Fruit fly (Drosophila melanogaster) whole organism, embryonic: ENCODE data around the gene pygo.

ENCODE experiments used
- Awh ChIP-seq: fragments of 200-800 bp; sonication (Bioruptor generic); IDR thresholded peaks from 2 replicates; pipeline ENCODE4, ENCODE4 v1.3.6; 2022; ENCODE audit warnings: missing biosample characterization, missing genetic modification characterization
- B-H1 ChIP-seq: fragments of 200-800 bp; sonication (Bioruptor generic); IDR thresholded peaks from 3 replicates; pipeline ENCODE4 v1.3.6; 2022; ENCODE audit warnings: missing biosample characterization, missing genetic modification characterization
- CG11723 ChIP-seq: fragments of 200-800 bp; sonication (Bioruptor generic); optimal IDR thresholded peaks from 2 replicates; lab custom pipeline; 2017; ENCODE audit warnings: missing biosample characterization, mild to moderate bottlenecking, missing genetic modification characterization
- CG12299 ChIP-seq: fragments of 200-800 bp; sonication (Bioruptor generic); optimal IDR thresholded peaks from 2 replicates; lab custom pipeline; 2018; ENCODE audit warnings: missing biosample characterization, mild to moderate bottlenecking, missing genetic modification characterization
- CG12391 ChIP-seq: fragments of 200-800 bp; sonication (Bioruptor generic); optimal IDR thresholded peaks from 3 replicates; lab custom pipeline; 2018; ENCODE audit warnings: missing biosample characterization, mild to moderate bottlenecking, missing genetic modification characterization, moderate library complexity
- CG14667 ChIP-seq: fragments of 200-800 bp; sonication (Bioruptor generic); IDR thresholded peaks from 2 replicates; pipeline ENCODE4 v1.3.6; 2022; ENCODE audit warnings: missing biosample characterization, missing genetic modification characterization
- CG17186 ChIP-seq: fragments of 200-800 bp; sonication (Bioruptor generic); optimal IDR thresholded peaks from 3 replicates; lab custom pipeline; 2017; ENCODE audit warnings: missing biosample characterization, missing genetic modification reagents, missing genetic modification characterization
- CG17328 ChIP-seq: fragments of 200-800 bp; sonication (Bioruptor generic); IDR thresholded peaks from 2 replicates; pipeline ENCODE4 v1.3.6; 2022; ENCODE audit warnings: missing biosample characterization, missing genetic modification characterization
- CG17385 ChIP-seq: fragments of 200-800 bp; sonication (Bioruptor generic); optimal IDR thresholded peaks from 3 replicates; lab custom pipeline; 2018; ENCODE audit warnings: missing biosample characterization, mild to moderate bottlenecking, missing genetic modification characterization
- CG17829 ChIP-seq: fragments of 200-800 bp; optimal IDR thresholded peaks from 2 replicates; lab custom pipeline; 2019; ENCODE audit warnings: missing biosample characterization, mild to moderate bottlenecking, missing genetic modification characterization, moderate library complexity
- CG18619 ChIP-seq: fragments of 200-800 bp; sonication (Bioruptor generic); optimal IDR thresholded peaks from 3 replicates; lab custom pipeline; 2017; ENCODE audit warnings: missing biosample characterization, mild to moderate bottlenecking, missing genetic modification characterization
- CG2120 ChIP-seq: fragments of 200-800 bp; sonication (Bioruptor generic); optimal IDR thresholded peaks from 3 replicates; lab custom pipeline; 2016; ENCODE audit warnings: missing biosample characterization, missing genetic modification characterization
- CG2875 ChIP-seq: fragments of 200-800 bp; sonication (Bioruptor generic); optimal IDR thresholded peaks from 2 replicates; lab custom pipeline; 2017; ENCODE audit warnings: missing biosample characterization, mild to moderate bottlenecking, missing genetic modification characterization, missing genetic modification reagents
- CG3065 ChIP-seq: fragments of 200-800 bp; sonication (Bioruptor generic); optimal IDR thresholded peaks from 2 replicates; lab custom pipeline; 2016; ENCODE audit warnings: missing biosample characterization, missing genetic modification characterization
- CG3163 ChIP-seq: fragments of 200-800 bp; sonication (Bioruptor generic); optimal IDR thresholded peaks from 3 replicates; lab custom pipeline; 2016; ENCODE audit warnings: missing biosample characterization, missing genetic modification characterization
- CG4617 ChIP-seq: fragments of 200-800 bp; sonication (Bioruptor generic); optimal IDR thresholded peaks from 3 replicates; lab custom pipeline; 2016; ENCODE audit warnings: missing biosample characterization, missing genetic modification characterization, borderline replicate concordance
- CG7786 ChIP-seq: fragments of 200-800 bp; sonication (Bioruptor generic); optimal IDR thresholded peaks from 2 replicates; lab custom pipeline; 2016; ENCODE audit warnings: missing biosample characterization, missing genetic modification characterization
- CG7987 ChIP-seq: fragments of 200-800 bp; sonication (Bioruptor generic); optimal IDR thresholded peaks from 2 replicates; lab custom pipeline; 2018; ENCODE audit warnings: missing biosample characterization, mild to moderate bottlenecking, missing genetic modification characterization, moderate library complexity
- CG8290 ChIP-seq, 3 experiments: fragments of 200-800 bp; sonication (Bioruptor generic); optimal IDR thresholded peaks; 2 replicates each; lab custom pipeline; 2016 to 2019; ENCODE audit warnings: missing biosample characterization in 3 of 3, missing genetic modification characterization in 3 of 3, mild to moderate bottlenecking in 2 of 3, moderate library complexity in 1 of 3
- CG8359 ChIP-seq: fragments of 200-800 bp; sonication (Bioruptor generic); optimal IDR thresholded peaks from 2 replicates; lab custom pipeline; 2017; ENCODE audit warnings: missing biosample characterization, mild to moderate bottlenecking, missing genetic modification characterization, borderline replicate concordance
- CG8924 ChIP-seq: fragments of 200-800 bp; optimal IDR thresholded peaks from 3 replicates; lab custom pipeline; 2019; ENCODE audit warnings: missing biosample characterization, mild to moderate bottlenecking, missing genetic modification characterization, moderate library complexity
- CG9727 ChIP-seq: fragments of 200-800 bp; sonication (Bioruptor generic); optimal IDR thresholded peaks from 3 replicates; lab custom pipeline; 2017; ENCODE audit warnings: missing biosample characterization, mild to moderate bottlenecking, missing genetic modification characterization
- CG9876 ChIP-seq: fragments of 200-800 bp; sonication (Bioruptor generic); optimal IDR thresholded peaks from 2 replicates; lab custom pipeline; 2016; ENCODE audit warnings: missing biosample characterization, missing genetic modification characterization
- CrebB ChIP-seq: fragments of 200-800 bp; sonication (Bioruptor generic); optimal IDR thresholded peaks from 3 replicates; lab custom pipeline; 2018; ENCODE audit warnings: missing biosample characterization, mild to moderate bottlenecking, missing genetic modification characterization
- Dip3 ChIP-seq: fragments of 200-800 bp; sonication (Bioruptor generic); optimal IDR thresholded peaks from 3 replicates; lab custom pipeline; 2016; ENCODE audit warnings: missing biosample characterization, missing genetic modification characterization
- Lhr ChIP-seq: fragments of 200-800 bp; sonication (Bioruptor generic); optimal IDR thresholded peaks from 3 replicates; lab custom pipeline; 2017; ENCODE audit warnings: mild to moderate bottlenecking, missing biosample characterization, missing genetic modification reagents, missing genetic modification characterization
- Meics ChIP-seq: fragments of 200-800 bp; sonication (Bioruptor generic); optimal IDR thresholded peaks from 2 replicates; lab custom pipeline; 2017; ENCODE audit warnings: missing biosample characterization, mild to moderate bottlenecking, missing genetic modification characterization
- NC2α ChIP-seq: fragments of 200-800 bp; sonication (Bioruptor generic); optimal IDR thresholded peaks from 2 replicates; lab custom pipeline; 2016; ENCODE audit warnings: missing biosample characterization, missing genetic modification characterization
- Side ChIP-seq: fragments of 200-800 bp; sonication (Bioruptor generic); optimal IDR thresholded peaks from 2 replicates; lab custom pipeline; 2016; ENCODE audit warnings: missing biosample characterization, missing genetic modification characterization
- Xrp1 ChIP-seq: fragments of 200-800 bp; sonication (Bioruptor generic); IDR thresholded peaks from 2 replicates; pipeline ENCODE4 v1.3.6; 2022; ENCODE audit warnings: missing biosample characterization, missing genetic modification characterization
- ara ChIP-seq: fragments of 200-800 bp; sonication (Bioruptor generic); IDR thresholded peaks from 2 replicates; pipeline ENCODE4 v1.3.6; 2022; ENCODE audit warnings: missing biosample characterization, missing genetic modification characterization
- bsh ChIP-seq, 2 experiments: fragments of 200-800 bp; sonication (Bioruptor generic); optimal IDR thresholded peaks; 2 replicates each; lab custom pipeline; 2017 to 2018; ENCODE audit warnings: mild to moderate bottlenecking in 2 of 2, missing biosample characterization in 2 of 2, missing genetic modification characterization in 2 of 2, moderate library complexity in 1 of 2
- btn ChIP-seq: fragments of 200-800 bp; sonication (Bioruptor generic); optimal IDR thresholded peaks from 2 replicates; lab custom pipeline; 2016; ENCODE audit warnings: missing biosample characterization, missing genetic modification characterization
- chm ChIP-seq: fragments of 200-800 bp; sonication (Bioruptor generic); IDR thresholded peaks from 2 replicates; pipeline ENCODE4 v1.3.6; 2022; ENCODE audit warnings: missing biosample characterization, missing genetic modification characterization
- crc ChIP-seq: fragments of 200-800 bp; sonication (Bioruptor generic); optimal IDR thresholded peaks from 2 replicates; lab custom pipeline; 2016; ENCODE audit warnings: missing biosample characterization, missing genetic modification characterization
- dmrt99B ChIP-seq: fragments of 200-800 bp; sonication (Bioruptor generic); optimal IDR thresholded peaks from 2 replicates; lab custom pipeline; 2018; ENCODE audit warnings: missing biosample characterization, mild to moderate bottlenecking, missing genetic modification characterization, moderate library complexity
- fd96Cb ChIP-seq: fragments of 200-800 bp; sonication (Bioruptor generic); optimal IDR thresholded peaks from 2 replicates; lab custom pipeline; 2018; ENCODE audit warnings: missing biosample characterization, mild to moderate bottlenecking, missing genetic modification characterization, moderate library complexity
- grau ChIP-seq: fragments of 200-800 bp; optimal IDR thresholded peaks from 3 replicates; lab custom pipeline; 2019; ENCODE audit warnings: missing biosample characterization, mild to moderate bottlenecking, missing genetic modification characterization, moderate library complexity
- hkb ChIP-seq, 2 experiments: fragments of 200-800 bp in 1 of 2; fragments of >200 bp in 1 of 2; sonication (Bioruptor generic) in 1 of 2; IDR thresholded peaks in 1 of 2; optimal IDR thresholded peaks in 1 of 2; 2 replicates each; pipeline versions ENCODE4 v1.3.6 to Lab custom; 2017 to 2022; ENCODE audit warnings: missing biosample characterization in 1 of 2, missing genetic modification characterization in 1 of 2
- kay ChIP-seq: fragments of 200-800 bp; sonication (Bioruptor generic); optimal IDR thresholded peaks from 2 replicates; lab custom pipeline; 2016; ENCODE audit warnings: missing biosample characterization, missing genetic modification characterization
- lab ChIP-seq: fragments of 200-800 bp; sonication (Bioruptor generic); optimal IDR thresholded peaks from 3 replicates; lab custom pipeline; 2017; ENCODE audit warnings: missing biosample characterization, missing genetic modification characterization, mild to moderate bottlenecking, moderate library complexity, missing genetic modification reagents
- maf-S ChIP-seq: fragments of 200-800 bp; sonication (Bioruptor generic); optimal IDR thresholded peaks from 2 replicates; lab custom pipeline; 2016; ENCODE audit warnings: missing biosample characterization, missing genetic modification characterization
- nmo ChIP-seq: fragments of 200-800 bp; sonication (Bioruptor generic); optimal IDR thresholded peaks from 2 replicates; lab custom pipeline; 2018; ENCODE audit warnings: missing biosample characterization, mild to moderate bottlenecking, missing genetic modification characterization, moderate library complexity
- onecut ChIP-seq: fragments of 200-800 bp; sonication (Bioruptor generic); IDR thresholded peaks from 2 replicates; pipeline ENCODE4 v1.3.6; 2022; ENCODE audit warnings: missing biosample characterization, missing genetic modification characterization
- phol ChIP-seq: fragments of 200-800 bp; sonication (Bioruptor generic); optimal IDR thresholded peaks from 3 replicates; lab custom pipeline; 2018; ENCODE audit warnings: missing biosample characterization, mild to moderate bottlenecking, missing genetic modification characterization, moderate library complexity
- salm ChIP-seq: fragments of 200-800 bp; sonication (Bioruptor generic); optimal IDR thresholded peaks from 2 replicates; lab custom pipeline; 2018; ENCODE audit warnings: missing biosample characterization, mild to moderate bottlenecking, missing genetic modification characterization
- sim ChIP-seq: fragments of 200-800 bp; sonication (Bioruptor generic); IDR thresholded peaks from 2 replicates; pipeline ENCODE4 v1.3.6; 2022; ENCODE audit warnings: missing biosample characterization, missing genetic modification characterization
- ssp ChIP-seq: fragments of 200-800 bp; sonication (Bioruptor generic); IDR thresholded peaks from 2 replicates; pipeline ENCODE4 v1.3.6; 2022; ENCODE audit warnings: missing biosample characterization, missing genetic modification characterization
- stwl ChIP-seq: fragments of 200-800 bp; sonication (Bioruptor generic); optimal IDR thresholded peaks from 3 replicates; lab custom pipeline; 2018; ENCODE audit warnings: missing biosample characterization, mild to moderate bottlenecking, missing genetic modification characterization, moderate library complexity

pygo gene

dm6 chr3R:31550910-31551309 lies 29.6 kb downstream of the pygo start (continued):
- TF ChIP-seq CrebB: peak; percentile 70
- peak; percentile 74 for TF ChIP-seq CG7987 (GFP tag; lab: Kevin White, UChicago)
- TF ChIP-seq CG3065 (GFP tag; lab: Kevin White, UChicago): peak; percentile 11
- TF ChIP-seq btn: peak; percentile 36
- TF ChIP-seq CG17385: peak; percentile 21
- TF ChIP-seq CG12391 (tag; lab: Kevin White, UChicago): peak; percentile 43
- peak; percentile 10 for TF ChIP-seq CG9876
- TF ChIP-seq phol (tag; lab: Kevin White, UChicago): peak; percentile 9
- peak; percentile 69 for TF ChIP-seq Side (GFP tag; lab: Kevin White, UChicago)
- TF ChIP-seq CG12299: peak; percentile 16
- 0 out of 2 replicates have a peak, but pooled peaks have one; percentile 46 for TF ChIP-seq sim (GFP tag; lab: Robert Waterston, UW)
- peak; percentile 61 for TF ChIP-seq CG11723 (GFP tag; lab: Kevin White, UChicago)
- no peak for TF ChIP-seq CG2120 (GFP tag; lab: Kevin White, UChicago)
- TF ChIP-seq CG8924 (tag; lab: Kevin White, UChicago): peak; percentile 77
- TF ChIP-seq maf-S (GFP tag; lab: Kevin White, UChicago): peak; percentile 12
- TF ChIP-seq grau (tag; lab: Kevin White, UChicago): peak; percentile 31
- TF ChIP-seq CG17186 (GFP tag; lab: Kevin White, UChicago): peak; percentile 47
- TF ChIP-seq dmrt99B (tag; lab: Kevin White, UChicago): peak; percentile 30
- peak; percentile 70 for TF ChIP-seq CG2875 (GFP tag; lab: Kevin White, UChicago)
- no peak; the same call in 2 of the 3 replicates for TF ChIP-seq B-H1 (GFP tag; lab: Robert Waterston, UW)
- peak in 1 of 2 experiments; percentile 68 for TF ChIP-seq bsh (GFP tag; optimal IDR thresholded peaks at IDR 0.05; lab: Kevin White, UChicago)
- no peak for TF ChIP-seq nmo (GFP tag; lab: Kevin White, UChicago)
- TF ChIP-seq chm (GFP tag; lab: Robert Waterston, UW): peak; percentile 80; the same call in 1 of the 2 replicates
- peak; percentile 80 for TF ChIP-seq CG8359 (GFP tag; lab: Kevin White, UChicago)
- TF ChIP-seq Lhr (GFP tag; lab: Kevin White, UChicago): peak; percentile 66
- no peak for TF ChIP-seq CG4617 (GFP tag; lab: Kevin White, UChicago)
- TF ChIP-seq CG17328 (GFP tag; lab: Robert Waterston, UW): peak; percentile 41; the same call in 1 of the 2 replicates
- peak; percentile 8 for TF ChIP-seq CG7786 (GFP tag; lab: Kevin White, UChicago)
- TF ChIP-seq Dip3 (GFP tag; lab: Kevin White, UChicago): no peak
- TF ChIP-seq onecut (GFP tag; lab: Robert Waterston, UW): peak; percentile 42; the same call in 1 of the 2 replicates
- peak; percentile 28 for TF ChIP-seq crc
- peak; percentile 42 for TF ChIP-seq lab (GFP tag; lab: Kevin White, UChicago)
- TF ChIP-seq CG9727: peak; percentile 87
- no peak for TF ChIP-seq CG14667 (GFP tag; lab: Robert Waterston, UW)
- TF ChIP-seq Awh (GFP tag; lab: Robert Waterston, UW): peak; percentile 67; the same call in 1 of the 2 replicates
- peak; percentile 64 for TF ChIP-seq CG8290 (GFP tag; optimal IDR thresholded peaks at IDR 0.05; lab: Kevin White, UChicago)
- peak in 1 of 2 experiments; percentile 90 for TF ChIP-seq CG8290 (tag; optimal IDR thresholded peaks at IDR 0.05; lab: Kevin White, UChicago)
- TF ChIP-seq Meics (GFP tag; lab: Kevin White, UChicago): no peak
- TF ChIP-seq CG17829 (tag; lab: Kevin White, UChicago): peak; percentile 53
- peak; percentile 53 for TF ChIP-seq CG18619 (GFP tag; lab: Kevin White, UChicago)
- peak; percentile 89 for TF ChIP-seq ara (GFP tag; lab: Robert Waterston, UW)
- TF ChIP-seq CG3163: peak; percentile 28
- TF ChIP-seq fd96Cb: peak; percentile 45
- no peak for TF ChIP-seq ssp (GFP tag; lab: Robert Waterston, UW)
- TF ChIP-seq kay (GFP tag; lab: Kevin White, UChicago): no peak
- peak; percentile 61 for TF ChIP-seq stwl (tag; lab: Kevin White, UChicago)
- TF ChIP-seq Xrp1 (GFP tag; lab: Robert Waterston, UW): peak; percentile 90
- peak; percentile 63 for TF ChIP-seq NC2α (GFP tag; lab: Kevin White, UChicago)
- TF ChIP-seq salm (tag; lab: Kevin White, UChicago): peak; percentile 27
- TF ChIP-seq hkb (optimal IDR thresholded peaks at IDR 0.05; lab: Kevin White, UChicago): no peak
- TF ChIP-seq hkb (GFP tag; IDR thresholded peaks at IDR 0.05; lab: Robert Waterston, UW): peak; percentile 32; the same call in 1 of the 2 replicates
